Worm (Caenorhabditis elegans) whole organism, young adult: Measurements from ENCODE around the gene C34C12.6.

Experiments
- D2030.7 ChIP-seq: fragments of 200-800 bp; sonication (Bioruptor generic); IDR thresholded peaks from 2 replicates; pipeline ENCODE4 v1.3.6; 2022; ENCODE audit warnings: missing genetic modification reagents, missing genetic modification characterization, missing compliant biosample characterization
- F33H1.4 ChIP-seq: fragments of 200-800 bp; sonication (Bioruptor generic); IDR thresholded peaks from 2 replicates; pipeline ENCODE4 v1.3.6; 2022; ENCODE audit warnings: missing genetic modification reagents, missing genetic modification characterization, missing compliant biosample characterization
- F57C9.4 ChIP-seq: sonication (generic microtip); optimal IDR thresholded peaks from 2 replicates; lab custom pipeline; 2017; ENCODE audit warnings: mild to moderate bottlenecking, missing genetic modification characterization, missing compliant biosample characterization
- T07F8.4 ChIP-seq: sonication (generic microtip); optimal IDR thresholded peaks from 2 replicates; lab custom pipeline; 2016; ENCODE audit warnings: mild to moderate bottlenecking, missing genetic modification characterization, moderate library complexity, missing compliant biosample characterization
- T26A5.8 ChIP-seq: sonication (generic microtip); optimal IDR thresholded peaks from 2 replicates; lab custom pipeline; 2016; ENCODE audit warnings: missing genetic modification characterization, missing compliant biosample characterization
- Y53G8AR.9 ChIP-seq: fragments of 200-800 bp; sonication (Bioruptor generic); conservative IDR thresholded peaks from 2 replicates; pipeline ENCODE4 v1.3.6; 2022; ENCODE audit warnings: missing genetic modification reagents, missing genetic modification characterization, missing compliant biosample characterization
- Y56A3A.18 ChIP-seq: fragments of 200-800 bp; sonication (Bioruptor generic); IDR thresholded peaks from 2 replicates; pipeline ENCODE4 v1.3.6; 2022; ENCODE audit warnings: missing genetic modification reagents, missing genetic modification characterization, missing compliant biosample characterization
- ZK185.1 ChIP-seq: sonication (generic microtip); optimal IDR thresholded peaks from 2 replicates; lab custom pipeline; 2016; ENCODE audit warnings: mild to moderate bottlenecking, missing genetic modification characterization, missing compliant biosample characterization; ENCODE audit not compliant: poor library complexity, severe bottlenecking
- akir-1 ChIP-seq: fragments of 200-800 bp; sonication (Bioruptor generic); optimal IDR thresholded peaks from 2 replicates; lab custom pipeline; 2018; ENCODE audit warnings: mild to moderate bottlenecking, missing genetic modification characterization, moderate library complexity, missing compliant biosample characterization
- aptf-2 ChIP-seq: fragments of 200-800 bp; sonication (Bioruptor generic); conservative IDR thresholded peaks from 2 replicates; pipeline ENCODE4 v1.3.6; 2022; ENCODE audit warnings: missing genetic modification reagents, missing genetic modification characterization, missing compliant biosample characterization
- attf-3 ChIP-seq: fragments of 200-800 bp; sonication (Bioruptor generic); conservative IDR thresholded peaks from 2 replicates; pipeline ENCODE4 v1.3.6; 2022; ENCODE audit warnings: missing genetic modification reagents, missing genetic modification characterization, missing compliant biosample characterization
- attf-5 ChIP-seq: fragments of 200-800 bp; sonication (Bioruptor generic); optimal IDR thresholded peaks from 2 replicates; lab custom pipeline; 2018; ENCODE audit warnings: mild to moderate bottlenecking, missing genetic modification characterization, missing compliant biosample characterization
- cebp-1 ChIP-seq, 2 experiments: fragments of 200-800 bp in 1 of 2; sonication (Bioruptor generic) in 1 of 2; sonication (generic microtip) in 1 of 2; IDR thresholded peaks in 1 of 2; optimal IDR thresholded peaks in 1 of 2; 2 replicates each; pipeline versions ENCODE4 v1.3.6 to Lab custom; 2017 to 2022; ENCODE audit warnings: missing compliant biosample characterization in 2 of 2, missing genetic modification characterization in 2 of 2, mild to moderate bottlenecking in 1 of 2, missing genetic modification reagents in 1 of 2, moderate library complexity in 1 of 2
- ceh-27 ChIP-seq: fragments of 200-800 bp; sonication (Bioruptor generic); optimal IDR thresholded peaks from 2 replicates; lab custom pipeline; 2018; ENCODE audit warnings: mild to moderate bottlenecking, missing genetic modification characterization, moderate library complexity, missing compliant biosample characterization
- ceh-58 ChIP-seq: fragments of 200-800 bp; sonication (Bioruptor generic); IDR thresholded peaks from 2 replicates; pipeline ENCODE4 v1.3.6; 2022; ENCODE audit warnings: missing genetic modification characterization, missing compliant biosample characterization
- chd-7 ChIP-seq: sonication (generic microtip); optimal IDR thresholded peaks from 2 replicates; lab custom pipeline; 2016; ENCODE audit warnings: mild to moderate bottlenecking, missing genetic modification characterization, moderate library complexity, missing compliant biosample characterization
- dox-1 ChIP-seq: fragments of 200-800 bp; sonication (Bioruptor generic); IDR thresholded peaks from 2 replicates; pipeline ENCODE4 v1.3.6; 2022; ENCODE audit warnings: missing genetic modification reagents, missing genetic modification characterization, missing compliant biosample characterization
- efl-1 ChIP-seq: fragments of 150-350 bp; optimal IDR thresholded peaks from 2 replicates; lab custom pipeline; 2014; ENCODE audit warnings: missing biosample characterization, missing genetic modification reagents, missing genetic modification characterization
- egl-18 ChIP-seq: fragments of 200-800 bp; sonication (Bioruptor generic); IDR thresholded peaks from 2 replicates; pipeline ENCODE4 v1.3.6; 2022; ENCODE audit warnings: missing genetic modification reagents, missing genetic modification characterization, missing compliant biosample characterization
- egrh-3 ChIP-seq: fragments of 200-800 bp; sonication (Bioruptor generic); IDR thresholded peaks from 2 replicates; pipeline ENCODE4 v1.3.6; 2022; ENCODE audit warnings: missing genetic modification reagents, missing genetic modification characterization, missing compliant biosample characterization
- ekl-4 ChIP-seq: fragments of 200-800 bp; sonication (Bioruptor generic); IDR thresholded peaks from 2 replicates; pipeline ENCODE4 v1.3.6; 2022; ENCODE audit warnings: missing genetic modification reagents, missing genetic modification characterization, missing compliant biosample characterization
- him-1 ChIP-seq: sonication (generic microtip); optimal IDR thresholded peaks from 2 replicates; lab custom pipeline; 2016; ENCODE audit warnings: missing genotype, missing genetic modification reagents, missing genetic modification characterization, missing compliant biosample characterization
- hmg-1.2 ChIP-seq: fragments of 200-800 bp; sonication (Bioruptor generic); IDR thresholded peaks from 2 replicates; pipeline ENCODE4 v1.3.6; 2022; ENCODE audit warnings: missing genetic modification reagents, missing genetic modification characterization, missing compliant biosample characterization
- hsf-1 ChIP-seq: fragments of 200-800 bp; sonication (Bioruptor generic); IDR thresholded peaks from 2 replicates; pipeline ENCODE4 v1.3.6; 2022; ENCODE audit warnings: missing genetic modification reagents, missing genetic modification characterization, missing compliant biosample characterization
- let-607 ChIP-seq, 2 experiments: fragments of 200-800 bp in 1 of 2; sonication (Bioruptor generic) in 1 of 2; sonication (generic microtip) in 1 of 2; optimal IDR thresholded peaks; 2 replicates each; lab custom pipeline; 2016 to 2018; ENCODE audit warnings: mild to moderate bottlenecking in 2 of 2, missing compliant biosample characterization in 2 of 2, missing genetic modification characterization in 2 of 2, moderate library complexity in 2 of 2, missing genotype in 1 of 2
- lin-26 ChIP-seq: fragments of 200-800 bp; sonication (Bioruptor generic); IDR thresholded peaks from 2 replicates; pipeline ENCODE4 v1.3.6; 2022; ENCODE audit warnings: missing genetic modification reagents, missing genetic modification characterization, missing compliant biosample characterization
- lin-35 ChIP-seq, 3 experiments: fragments of 150-350 bp in 2 of 3; sonication (generic microtip) in 1 of 3; optimal IDR thresholded peaks; 2 replicates each; lab custom pipeline; 2014 to 2018; ENCODE audit warnings: missing biosample characterization in 3 of 3, missing genetic modification characterization in 3 of 3, missing genetic modification reagents in 3 of 3
- lin-40 ChIP-seq: sonication (generic microtip); optimal IDR thresholded peaks from 2 replicates; lab custom pipeline; 2016; ENCODE audit warnings: missing genetic modification characterization, mild to moderate bottlenecking, missing compliant biosample characterization, missing genotype, missing genetic modification reagents
- lin-54 ChIP-seq: fragments of 200-800 bp; sonication (Bioruptor generic); optimal IDR thresholded peaks from 2 replicates; lab custom pipeline; 2018; ENCODE audit warnings: mild to moderate bottlenecking, missing genetic modification characterization, missing compliant biosample characterization
- lir-1 ChIP-seq: fragments of 200-800 bp; sonication (Bioruptor generic); conservative IDR thresholded peaks from 2 replicates; pipeline ENCODE4 v1.3.6; 2022; ENCODE audit warnings: missing genetic modification reagents, missing genetic modification characterization, missing compliant biosample characterization
- lsl-1 ChIP-seq: fragments of 200-800 bp; sonication (Bioruptor generic); optimal IDR thresholded peaks from 2 replicates; lab custom pipeline; 2018; ENCODE audit warnings: mild to moderate bottlenecking, missing genetic modification characterization, moderate library complexity, missing compliant biosample characterization
- lsy-27 ChIP-seq: sonication (generic microtip); optimal IDR thresholded peaks from 2 replicates; lab custom pipeline; 2017; ENCODE audit warnings: missing genetic modification characterization, mild to moderate bottlenecking, missing compliant biosample characterization, antibody characterized with exemption, missing genotype, borderline replicate concordance; ENCODE audit not compliant: insufficient read depth
- madf-3 ChIP-seq: fragments of 200-800 bp; sonication (Bioruptor generic); IDR thresholded peaks from 2 replicates; pipeline ENCODE4 v1.3.6; 2022; ENCODE audit warnings: missing genetic modification reagents, missing genetic modification characterization, missing compliant biosample characterization
- madf-6 ChIP-seq: fragments of 200-800 bp; sonication (Bioruptor generic); IDR thresholded peaks from 2 replicates; pipeline ENCODE4 v1.3.6; 2022; ENCODE audit warnings: missing genetic modification reagents, missing genetic modification characterization, missing compliant biosample characterization
- madf-8 ChIP-seq: fragments of 200-800 bp; sonication (Bioruptor generic); conservative IDR thresholded peaks from 2 replicates; pipeline ENCODE4 v1.3.6; 2022; ENCODE audit warnings: missing genetic modification reagents, missing genetic modification characterization, missing compliant biosample characterization
- nhr-120 ChIP-seq: fragments of 200-800 bp; sonication (Bioruptor generic); IDR thresholded peaks from 2 replicates; pipeline ENCODE4 v1.3.6; 2022; ENCODE audit warnings: missing genetic modification characterization, missing compliant biosample characterization
- nhr-80 ChIP-seq: sonication (generic microtip); optimal IDR thresholded peaks from 2 replicates; lab custom pipeline; 2016; ENCODE audit warnings: missing genetic modification characterization, missing compliant biosample characterization
- pha-4 ChIP-seq: fragments of 150-350 bp; sonication (generic microtip); optimal IDR thresholded peaks from 2 replicates; lab custom pipeline; 2014; ENCODE audit warnings: missing biosample characterization, missing genetic modification reagents, missing genetic modification characterization
- sdz-38 ChIP-seq: sonication (generic microtip); optimal IDR thresholded peaks from 2 replicates; lab custom pipeline; 2016; ENCODE audit warnings: missing genotype, missing genetic modification characterization, missing compliant biosample characterization
- snpc-3.4 ChIP-seq: sonication (generic microtip); optimal IDR thresholded peaks from 2 replicates; lab custom pipeline; 2017; ENCODE audit warnings: missing genetic modification characterization, mild to moderate bottlenecking, missing compliant biosample characterization, antibody characterized with exemption, moderate library complexity, missing genotype, missing genetic modification reagents
- tbx-9 ChIP-seq: sonication (generic microtip); optimal IDR thresholded peaks from 2 replicates; lab custom pipeline; 2016; ENCODE audit warnings: borderline replicate concordance, missing genetic modification characterization, inconsistent platforms, missing compliant biosample characterization
- unc-130 ChIP-seq: sonication (generic microtip); optimal IDR thresholded peaks from 2 replicates; lab custom pipeline; 2016; ENCODE audit warnings: missing genetic modification reagents, missing genetic modification characterization, missing compliant biosample characterization
- xnd-1 ChIP-seq: sonication (generic microtip); optimal IDR thresholded peaks from 2 replicates; lab custom pipeline; 2016; ENCODE audit warnings: missing genotype, missing genetic modification reagents, missing genetic modification characterization, missing compliant biosample characterization
- ztf-3 ChIP-seq: fragments of 200-800 bp; sonication (Bioruptor generic); optimal IDR thresholded peaks from 2 replicates; lab custom pipeline; 2018; ENCODE audit warnings: mild to moderate bottlenecking, missing genetic modification characterization, missing compliant biosample characterization

C34C12.6 gene

ce11 chrIII:3470433-3470832 lies 12.0 kb upstream of the C34C12.6 start:
- TF ChIP-seq F57C9.4 (tag; lab: Kevin White, UChicago) (no peak), T07F8.4 (no peak), pha-4 (tag; lab: Kevin White, UChicago) (no peak), madf-3 (no peak), ekl-4 (GFP tag; lab: Robert Waterston, UW) (no peak), lir-1 (GFP tag; lab: Robert Waterston, UW) (no peak), lin-26 (GFP tag; lab: Robert Waterston, UW) (no peak), egrh-3 (GFP tag; lab: Robert Waterston, UW) (no peak), egl-18 (GFP tag; lab: Robert Waterston, UW) (no peak), lsy-27 (tag; lab: Kevin White, UChicago) (no peak), akir-1 (GFP tag; lab: Kevin White, UChicago) (no peak), let-607 (tag; optimal IDR thresholded peaks at IDR 0.05; lab: Kevin White, UChicago) (no peak), sdz-38 (tag; lab: Kevin White, UChicago) (no peak), nhr-120 (GFP tag; lab: Robert Waterston, UW) (no peak), chd-7 (tag; lab: Kevin White, UChicago) (no peak)

ce11 chrIII:3470973-3471372 lies 11.4 kb upstream of the C34C12.6 start:
- TF ChIP-seq efl-1 (GFP tag; lab: Kevin White, UChicago) (peak; percentile 58), ztf-3 (GFP tag; lab: Kevin White, UChicago) (no peak), hsf-1 (GFP tag; lab: Robert Waterston, UW) (no peak), snpc-3.4 (peak; percentile 30), T26A5.8 (no peak), attf-3 (GFP tag; lab: Robert Waterston, UW) (no peak), unc-130 (GFP tag; lab: Kevin White, UChicago) (no peak), madf-8 (peak; percentile 70), F33H1.4 (GFP tag; lab: Robert Waterston, UW) (peak; percentile 86), madf-6 (GFP tag; lab: Robert Waterston, UW) (peak; percentile 81), him-1 (tag; lab: Kevin White, UChicago) (peak; percentile 48), D2030.7 (peak; percentile 31; the same call in 1 of the 2 replicates), lsl-1 (GFP tag; lab: Kevin White, UChicago) (peak; percentile 90), xnd-1 (tag; lab: Kevin White, UChicago) (peak; percentile 74)

ce11 chrIII:3471403-3472053 lies 10.9 kb upstream of the C34C12.6 start, which contains the start of gene rsu-1:
Gene rsu-1 (plus strand): TSS chrIII:3472003.
- TF ChIP-seq cebp-1 (GFP tag; IDR thresholded peaks at IDR 0.05; lab: Robert Waterston, UW), result no peak
- peak; percentile 56 for TF ChIP-seq cebp-1 (tag; optimal IDR thresholded peaks at IDR 0.05; lab: Kevin White, UChicago)
- TF ChIP-seq lin-54 (GFP tag; lab: Kevin White, UChicago), result peak; percentile 15
- no peak for TF ChIP-seq egl-18 (GFP tag; lab: Robert Waterston, UW)
- TF ChIP-seq Y53G8AR.9 (GFP tag; lab: Robert Waterston, UW), result 0 out of 2 replicates have a peak, but pooled peaks have one; percentile 12
- peak; percentile 14 for TF ChIP-seq ceh-27 (GFP tag; lab: Kevin White, UChicago)
- no peak for TF ChIP-seq tbx-9 (tag; lab: Kevin White, UChicago)
- peak in 1 of 3 experiments; percentile 24 for TF ChIP-seq lin-35 (GFP tag; optimal IDR thresholded peaks at IDR 0.05; lab: Kevin White, UChicago)
- TF ChIP-seq aptf-2, result no peak
- 0 out of 2 replicates have a peak, but pooled peaks have one; percentile 18 for TF ChIP-seq egrh-3 (GFP tag; lab: Robert Waterston, UW)
- TF ChIP-seq ceh-58 (GFP tag; lab: Robert Waterston, UW), result no peak
- TF ChIP-seq hmg-1.2, result peak; percentile 83
- peak; percentile 50 for TF ChIP-seq lin-40
- TF ChIP-seq ZK185.1 (tag; lab: Kevin White, UChicago), result peak; percentile 64
- peak; percentile 28; the same call in 1 of the 2 replicates for TF ChIP-seq Y56A3A.18 (GFP tag; lab: Robert Waterston, UW)
- peak; percentile 31 for TF ChIP-seq attf-5 (GFP tag; lab: Kevin White, UChicago)
- TF ChIP-seq dox-1 (GFP tag; lab: Robert Waterston, UW), result peak; percentile 34; the same call in 1 of the 2 replicates
- TF ChIP-seq snpc-3.4, result peak; percentile 25
- peak; percentile 58 for TF ChIP-seq nhr-80 (tag; lab: Kevin White, UChicago)
- TF ChIP-seq, all 124 proteins: peak for 14
